Worm (Caenorhabditis elegans) whole organism, L1 larva: Measurements from ENCODE around the gene Y69F12A.1.
"Not testable (repeated sequence)": the region's sequence is repeated elsewhere in the genome, so short reads cannot be mapped to it uniquely, and the experiment has no call there.

Experiments
- C16A3.4 ChIP-seq: fragments of 150-350 bp; optimal IDR thresholded peaks from 2 replicates; lab custom pipeline; 2014; ENCODE audit warnings: missing biosample characterization, missing genetic modification characterization
- F16B12.6 ChIP-seq: fragments of 150-350 bp; optimal IDR thresholded peaks from 2 replicates; lab custom pipeline; 2014; ENCODE audit warnings: missing biosample characterization, missing genetic modification characterization
- ama-1 ChIP-seq: fragments of 150-350 bp; optimal IDR thresholded peaks from 2 replicates; lab custom pipeline; 2014
- blmp-1 ChIP-seq: fragments of 150-350 bp; optimal IDR thresholded peaks from 2 replicates; lab custom pipeline; 2014; ENCODE audit warnings: missing biosample characterization, missing genetic modification characterization
- ceh-82 ChIP-seq, 3 experiments: fragments of 150-350 bp in 1 of 3; sonication (generic microtip) in 2 of 3; optimal IDR thresholded peaks; 2 replicates each; lab custom pipeline; 2014 to 2017; ENCODE audit warnings: missing biosample characterization in 3 of 3, missing genetic modification characterization in 3 of 3
- ceh-90 ChIP-seq: sonication (generic microtip); optimal IDR thresholded peaks from 2 replicates; lab custom pipeline; 2016; ENCODE audit warnings: missing genetic modification characterization, missing compliant biosample characterization
- dpl-1 ChIP-seq, 3 experiments: fragments of 150-350 bp in 2 of 3; sonication (generic microtip) in 1 of 3; optimal IDR thresholded peaks; 2 replicates each; lab custom pipeline; 2014 to 2017; ENCODE audit warnings: missing biosample characterization in 3 of 3, missing genetic modification characterization in 3 of 3, missing genetic modification reagents in 3 of 3
- efl-1 ChIP-seq, 4 experiments: fragments of 150-350 bp; optimal IDR thresholded peaks in 3 of 4; peaks in 1 of 4; 1 replicate in 1 of 4; 2 replicates in 3 of 4; lab custom pipeline; 2014; ENCODE audit warnings: missing biosample characterization in 2 of 4, missing genetic modification characterization in 2 of 4, missing genetic modification reagents in 2 of 4
- efl-3 ChIP-seq: fragments of 200-800 bp; sonication (Bioruptor generic); optimal IDR thresholded peaks from 2 replicates; lab custom pipeline; 2018; ENCODE audit warnings: mild to moderate bottlenecking, missing genetic modification characterization, missing compliant biosample characterization
- egl-27 ChIP-seq, 2 experiments: fragments of 150-350 bp in 1 of 2; sonication (generic microtip); optimal IDR thresholded peaks; 3 replicates each; lab custom pipeline; 2017 to 2018; ENCODE audit warnings: missing biosample characterization in 2 of 2, missing genetic modification characterization in 2 of 2, missing genetic modification reagents in 2 of 2
- elt-2 ChIP-seq: sonication (generic microtip); optimal IDR thresholded peaks from 2 replicates; lab custom pipeline; 2016; ENCODE audit warnings: missing genetic modification characterization, mild to moderate bottlenecking, inconsistent platforms, missing compliant biosample characterization, missing genetic modification reagents
- ets-5 ChIP-seq: fragments of 200-800 bp; sonication (Bioruptor generic); IDR thresholded peaks from 2 replicates; pipeline ENCODE4 v1.3.6; 2022; ENCODE audit warnings: missing genetic modification characterization, missing compliant biosample characterization
- fkh-8 ChIP-seq: sonication (generic microtip); optimal IDR thresholded peaks from 2 replicates; lab custom pipeline; 2016; ENCODE audit warnings: mild to moderate bottlenecking, missing genetic modification characterization, missing compliant biosample characterization
- fos-1 ChIP-seq: fragments of 150-350 bp; optimal IDR thresholded peaks from 2 replicates; lab custom pipeline; 2014; ENCODE audit warnings: missing biosample characterization, missing genetic modification characterization
- grh-1 ChIP-seq: fragments of 200-800 bp; sonication (Bioruptor generic); IDR thresholded peaks from 2 replicates; pipeline ENCODE4 v1.3.6; 2022; ENCODE audit warnings: missing genetic modification reagents, missing genetic modification characterization, missing compliant biosample characterization
- irx-1 ChIP-seq: sonication (generic microtip); optimal IDR thresholded peaks from 2 replicates; lab custom pipeline; 2016; ENCODE audit warnings: missing genetic modification characterization, missing compliant biosample characterization
- lin-13 ChIP-seq: fragments of 150-350 bp; optimal IDR thresholded peaks from 2 replicates; lab custom pipeline; 2014; ENCODE audit warnings: missing biosample characterization, missing genetic modification reagents, missing genetic modification characterization
- lin-14 ChIP-seq: fragments of 200-800 bp; sonication (Bioruptor generic); optimal IDR thresholded peaks from 2 replicates; lab custom pipeline; 2018; ENCODE audit warnings: mild to moderate bottlenecking, missing genetic modification characterization, moderate library complexity, missing compliant biosample characterization
- lin-35 ChIP-seq, 2 experiments: fragments of 150-350 bp; optimal IDR thresholded peaks; 2 replicates each; lab custom pipeline; 2014; ENCODE audit warnings: missing biosample characterization in 2 of 2, missing genetic modification characterization in 2 of 2, missing genetic modification reagents in 2 of 2
- lin-39 ChIP-seq: fragments of 150-350 bp; optimal IDR thresholded peaks from 2 replicates; lab custom pipeline; 2014; ENCODE audit warnings: missing biosample characterization, missing genetic modification reagents, missing genetic modification characterization
- lsy-2 ChIP-seq, 2 experiments: fragments of 150-350 bp; optimal IDR thresholded peaks; 2 replicates each; lab custom pipeline; 2014; ENCODE audit warnings: missing biosample characterization in 2 of 2, missing genetic modification characterization in 2 of 2
- mdl-1 ChIP-seq, 2 experiments: fragments of 150-350 bp; optimal IDR thresholded peaks; 2 replicates each; lab custom pipeline; 2014 to 2017; ENCODE audit warnings: missing biosample characterization in 2 of 2, missing genetic modification characterization in 2 of 2, inconsistent platforms in 1 of 2
- mep-1 ChIP-seq: fragments of 150-350 bp; optimal IDR thresholded peaks from 2 replicates; lab custom pipeline; 2014; ENCODE audit warnings: missing biosample characterization, missing genetic modification characterization
- nhr-11 ChIP-seq: fragments of 150-350 bp; optimal IDR thresholded peaks from 2 replicates; lab custom pipeline; 2014; ENCODE audit warnings: missing biosample characterization, missing genetic modification characterization
- nhr-19 ChIP-seq: fragments of 200-800 bp; sonication (Bioruptor generic); conservative IDR thresholded peaks from 2 replicates; pipeline ENCODE4 v1.3.6; 2022; ENCODE audit warnings: missing genetic modification characterization, missing compliant biosample characterization
- nhr-20 ChIP-seq: sonication (generic microtip); optimal IDR thresholded peaks from 2 replicates; lab custom pipeline; 2016; ENCODE audit warnings: mild to moderate bottlenecking, missing genetic modification characterization, missing compliant biosample characterization
- nhr-47 ChIP-seq: sonication (generic microtip); optimal IDR thresholded peaks from 2 replicates; lab custom pipeline; 2016; ENCODE audit warnings: mild to moderate bottlenecking, missing genetic modification characterization, moderate library complexity, missing compliant biosample characterization
- nhr-71 ChIP-seq: sonication (generic microtip); optimal IDR thresholded peaks from 2 replicates; lab custom pipeline; 2016; ENCODE audit warnings: mild to moderate bottlenecking, missing genetic modification characterization, moderate library complexity, missing compliant biosample characterization
- nhr-77 ChIP-seq: fragments of 150-350 bp; optimal IDR thresholded peaks from 2 replicates; lab custom pipeline; 2014; ENCODE audit warnings: missing biosample characterization, missing genetic modification characterization
- nhr-84 ChIP-seq: sonication (generic microtip); optimal IDR thresholded peaks from 2 replicates; lab custom pipeline; 2017; ENCODE audit warnings: missing biosample characterization, missing genetic modification characterization
- nhr-85 ChIP-seq: sonication (generic microtip); peaks from one replicate; lab custom pipeline; 2016; ENCODE audit warnings: missing genetic modification characterization, inconsistent platforms, missing compliant biosample characterization
- nhr-90 ChIP-seq: sonication (generic microtip); optimal IDR thresholded peaks from 2 replicates; lab custom pipeline; 2016; ENCODE audit warnings: mild to moderate bottlenecking, missing genetic modification characterization, missing compliant biosample characterization; ENCODE audit not compliant: poor library complexity
- rnt-1 ChIP-seq: sonication (generic microtip); optimal IDR thresholded peaks from 2 replicates; lab custom pipeline; 2016; ENCODE audit warnings: mild to moderate bottlenecking, missing genetic modification characterization, moderate library complexity, missing compliant biosample characterization
- snu-23 ChIP-seq: sonication (generic microtip); optimal IDR thresholded peaks from 2 replicates; lab custom pipeline; 2016; ENCODE audit warnings: missing genetic modification characterization, missing compliant biosample characterization
- sup-37 ChIP-seq: fragments of 200-800 bp; sonication (Bioruptor generic); optimal IDR thresholded peaks from 2 replicates; lab custom pipeline; 2018; ENCODE audit warnings: mild to moderate bottlenecking, missing genetic modification characterization, missing compliant biosample characterization
- swsn-7 ChIP-seq: sonication (generic microtip); optimal IDR thresholded peaks from 2 replicates; lab custom pipeline; 2016; ENCODE audit warnings: missing genetic modification characterization, missing compliant biosample characterization
- tbx-2 ChIP-seq: sonication (generic microtip); optimal IDR thresholded peaks from 2 replicates; lab custom pipeline; 2016; ENCODE audit warnings: missing genetic modification characterization, missing compliant biosample characterization
- unc-86 ChIP-seq: sonication (generic microtip); optimal IDR thresholded peaks from 2 replicates; lab custom pipeline; 2016; ENCODE audit warnings: missing genetic modification characterization, missing compliant biosample characterization
- vab-15 ChIP-seq: sonication (generic microtip); optimal IDR thresholded peaks from 2 replicates; lab custom pipeline; 2017; ENCODE audit warnings: missing genotype, mild to moderate bottlenecking, missing genetic modification characterization, missing compliant biosample characterization
- xbp-1 ChIP-seq: sonication (generic microtip); optimal IDR thresholded peaks from 2 replicates; lab custom pipeline; 2016; ENCODE audit warnings: missing genetic modification characterization, missing compliant biosample characterization

Gene Y69F12A.1

ce11 chrIII:7463438-7464008, 6.8 kb downstream of the Y69F12A.1 start, which contains the start of gene H14A12.3 (continued):
- TF ChIP-seq nhr-85 (tag; lab: Kevin White, UChicago), result no peak
- no peak for TF ChIP-seq unc-86 (tag; lab: Kevin White, UChicago)
- TF ChIP-seq lin-13 (GFP tag; lab: Kevin White, UChicago), result no peak

- TF ChIP-seq blmp-1, result peak; percentile 46
- peak; percentile 48 for TF ChIP-seq rnt-1
- peak; percentile 48 for TF ChIP-seq C16A3.4 (tag; lab: Kevin White, UChicago)
- peak; percentile 7 for TF ChIP-seq fos-1 (tag; lab: Kevin White, UChicago)
- peak; percentile 8 for TF ChIP-seq lin-39 (tag; lab: Kevin White, UChicago)
- no peak for TF ChIP-seq egl-27 (tag; optimal IDR thresholded peaks at IDR 0.05; lab: Kevin White, UChicago)
- TF ChIP-seq snu-23 (GFP tag; lab: Kevin White, UChicago), result peak; percentile 65
- peak; percentile 10 for TF ChIP-seq elt-2 (tag; lab: Kevin White, UChicago)
- TF ChIP-seq swsn-7 (tag; lab: Kevin White, UChicago), result peak; percentile 7
- peak; percentile 9 for TF ChIP-seq lin-13 (GFP tag; lab: Kevin White, UChicago)
- TF ChIP-seq ets-5 (GFP tag; lab: Robert Waterston, UW), result no peak
- TF ChIP-seq lsy-2 (tag; optimal IDR thresholded peaks at IDR 0.05; lab: Kevin White, UChicago), result peak; percentile 36 to 67
- TF ChIP-seq efl-1 (optimal IDR thresholded peaks at IDR 0.05; lab: Kevin White, UChicago), result peak; percentile 61 to 69
- peak; percentile 48 to 80 for TF ChIP-seq efl-1 (GFP tag; optimal IDR thresholded peaks at IDR 0.05 in 1 of 2; lab: Kevin White, UChicago)
- TF ChIP-seq nhr-20 (tag; lab: Kevin White, UChicago), result peak; percentile 56
- peak; percentile 32 for TF ChIP-seq tbx-2 (tag; lab: Kevin White, UChicago)
- TF ChIP-seq vab-15 (tag; lab: Kevin White, UChicago), result no peak
- peak; percentile 62 for TF ChIP-seq mep-1 (tag; lab: Kevin White, UChicago)
- TF ChIP-seq xbp-1 (tag; lab: Kevin White, UChicago), result peak; percentile 42
- TF ChIP-seq mdl-1 (tag; optimal IDR thresholded peaks at IDR 0.05; lab: Kevin White, UChicago), result peak in 1 of 2 experiments; percentile 77
- TF ChIP-seq nhr-47 (tag; lab: Kevin White, UChicago), result peak; percentile 61
- peak; percentile 37 for TF ChIP-seq nhr-19
- TF ChIP-seq fkh-8 (tag; lab: Kevin White, UChicago), result peak; percentile 13
- no peak for TF ChIP-seq ceh-90 (tag; lab: Kevin White, UChicago)
- peak; percentile 14 to 47 (median 31) for TF ChIP-seq dpl-1 (GFP tag; optimal IDR thresholded peaks at IDR 0.05; lab: Kevin White, UChicago)
- TF ChIP-seq nhr-71 (tag; lab: Kevin White, UChicago), result peak; percentile 64
- peak; percentile 91 for TF ChIP-seq nhr-85 (tag; lab: Kevin White, UChicago)
- TF ChIP-seq lin-35 (GFP tag; optimal IDR thresholded peaks at IDR 0.05; lab: Kevin White, UChicago), result peak; percentile 28 to 69
- TF ChIP-seq F16B12.6 (tag; lab: Kevin White, UChicago), result peak; percentile 14
- TF ChIP-seq ama-1 (lab: Kevin White, UChicago), result peak; percentile 41
- TF ChIP-seq grh-1 (GFP tag; lab: Robert Waterston, UW), result peak; percentile 74
- peak; percentile 53 for TF ChIP-seq nhr-77 (tag; lab: Kevin White, UChicago)
- TF ChIP-seq unc-86 (tag; lab: Kevin White, UChicago), result no peak
- TF ChIP-seq nhr-11 (tag; lab: Kevin White, UChicago), result no peak
- TF ChIP-seq sup-37 (GFP tag; lab: Kevin White, UChicago), result no peak
- TF ChIP-seq nhr-84, result no peak
- peak in 2 of 3 experiments; percentile 20 to 24 for TF ChIP-seq ceh-82 (tag; optimal IDR thresholded peaks at IDR 0.05; lab: Kevin White, UChicago)
- TF ChIP-seq nhr-90 (tag; lab: Kevin White, UChicago), result peak; percentile 47
- TF ChIP-seq lin-14, result peak; percentile 84
Measured at ce11 chrIII:7465347-7465746, 8.6 kb downstream of the Y69F12A.1 start, which contains the start of gene fum-1. TSS of gene fum-1 (plus strand) at chrIII:7465605.

- TF ChIP-seq irx-1; lsy-2 (tag; optimal IDR thresholded peaks at IDR 0.05; lab: Kevin White, UChicago); efl-3 (GFP tag; lab: Kevin White, UChicago): not testable (repeated sequence)
Measured at ce11 chrIII:7468980-7469379, 12.2 kb downstream of the Y69F12A.1 start, which contains the start of gene H14A12.5. TSS of gene H14A12.5 (minus strand) at chrIII:7469080.
